Fruit fly (Drosophila melanogaster): Measurements from ENCODE around the gene MnM.

- no peak for TF ChIP-seq Lpt (GFP tag; optimal IDR thresholded peaks at IDR 0.05)
- TF ChIP-seq Drgx (GFP tag; IDR thresholded peaks at IDR 0.05), result no peak
- no peak for TF ChIP-seq CG7271 (tag; optimal IDR thresholded peaks at IDR 0.05)
- no peak for TF ChIP-seq kay (GFP tag; optimal IDR thresholded peaks at IDR 0.05)
- TF ChIP-seq gro (GFP tag; optimal IDR thresholded peaks at IDR 0.05), result no peak
Observed at dm6 chr3L:3134064-3134545, 44.3 kb downstream of the MnM start.
